Worm (Caenorhabditis elegans) whole organism, L2 larva: ENCODE measurements around the gene F44E2.6.
A peak's percentile ranks its signal among the peaks of the same experiment; 100 is the strongest.

Experiments used
- C34F6.9 ChIP-seq: fragments of 150-350 bp; optimal IDR thresholded peaks from 2 replicates; lab custom pipeline; 2014; ENCODE audit warnings: missing biosample characterization, missing genetic modification characterization
- F13H6.1 ChIP-seq: sonication (generic microtip); optimal IDR thresholded peaks from 2 replicates; lab custom pipeline; 2016; ENCODE audit warnings: missing genetic modification characterization, missing compliant biosample characterization
- R02D3.7 ChIP-seq: fragments of 150-350 bp; optimal IDR thresholded peaks from 2 replicates; lab custom pipeline; 2014; ENCODE audit warnings: missing biosample characterization, missing genetic modification characterization
- Y55F3AM.14 ChIP-seq: fragments of 200-800 bp; sonication (Bioruptor generic); optimal IDR thresholded peaks from 2 replicates; lab custom pipeline; 2018; ENCODE audit warnings: mild to moderate bottlenecking, missing genetic modification characterization, missing compliant biosample characterization
- ZK546.5 ChIP-seq: sonication (generic microtip); optimal IDR thresholded peaks from 2 replicates; lab custom pipeline; 2017; ENCODE audit warnings: missing biosample characterization, missing genetic modification characterization
- alr-1 ChIP-seq: fragments of 150-350 bp; optimal IDR thresholded peaks from 2 replicates; lab custom pipeline; 2014; ENCODE audit warnings: missing biosample characterization, missing genetic modification characterization
- aly-2 ChIP-seq: fragments of 150-350 bp; optimal IDR thresholded peaks from 2 replicates; lab custom pipeline; 2014; ENCODE audit warnings: missing biosample characterization, missing genetic modification characterization
- ama-1 ChIP-seq: fragments of 150-350 bp; optimal IDR thresholded peaks from 2 replicates; lab custom pipeline; 2018; ENCODE audit warnings: inconsistent platforms
- ceh-16 ChIP-seq: fragments of 150-350 bp; optimal IDR thresholded peaks from 2 replicates; lab custom pipeline; 2014; ENCODE audit warnings: missing biosample characterization, missing genetic modification characterization
- ceh-82 ChIP-seq: fragments of 150-350 bp; optimal IDR thresholded peaks from 2 replicates; lab custom pipeline; 2014; ENCODE audit warnings: missing biosample characterization, missing genetic modification characterization
- crh-2 ChIP-seq: sonication (generic microtip); optimal IDR thresholded peaks from 2 replicates; lab custom pipeline; 2017; ENCODE audit warnings: missing biosample characterization, missing genetic modification characterization
- dmd-4 ChIP-seq: sonication (generic microtip); optimal IDR thresholded peaks from 2 replicates; lab custom pipeline; 2017; ENCODE audit warnings: missing biosample characterization, missing genetic modification characterization
- egl-27 ChIP-seq: sonication (generic microtip); optimal IDR thresholded peaks from 3 replicates; lab custom pipeline; 2017; ENCODE audit warnings: missing biosample characterization, missing genetic modification reagents, missing genetic modification characterization
- elt-1 ChIP-seq: fragments of 150-350 bp; optimal IDR thresholded peaks from 2 replicates; lab custom pipeline; 2014; ENCODE audit warnings: missing biosample characterization, missing genetic modification characterization
- elt-3 ChIP-seq: sonication (generic microtip); optimal IDR thresholded peaks from 2 replicates; lab custom pipeline; 2017; ENCODE audit warnings: missing biosample characterization, missing genetic modification characterization
- fos-1 ChIP-seq: fragments of 150-350 bp; optimal IDR thresholded peaks from 2 replicates; lab custom pipeline; 2014; ENCODE audit warnings: missing biosample characterization, missing genetic modification characterization
- gmeb-1 ChIP-seq: fragments of 150-350 bp; optimal IDR thresholded peaks from 2 replicates; lab custom pipeline; 2014; ENCODE audit warnings: missing biosample characterization, missing genetic modification characterization
- lin-11 ChIP-seq: fragments of 150-350 bp; sonication (generic microtip); optimal IDR thresholded peaks from 2 replicates; lab custom pipeline; 2014; ENCODE audit warnings: missing biosample characterization, missing genetic modification characterization, inconsistent platforms, mixed read lengths
- lin-13 ChIP-seq: fragments of 150-350 bp; optimal IDR thresholded peaks from 2 replicates; lab custom pipeline; 2014; ENCODE audit warnings: missing biosample characterization, missing genetic modification reagents, missing genetic modification characterization
- lin-39 ChIP-seq: fragments of 150-350 bp; optimal IDR thresholded peaks from 2 replicates; lab custom pipeline; 2014; ENCODE audit warnings: missing biosample characterization, missing genetic modification reagents, missing genetic modification characterization
- lsy-2 ChIP-seq, 2 experiments: fragments of 150-350 bp in 1 of 2; sonication (generic microtip) in 1 of 2; optimal IDR thresholded peaks; 2 replicates each; lab custom pipeline; 2014 to 2017; ENCODE audit warnings: missing biosample characterization in 2 of 2, missing genetic modification characterization in 2 of 2
- mab-5 ChIP-seq: fragments of 150-350 bp; optimal IDR thresholded peaks from 2 replicates; lab custom pipeline; 2014; ENCODE audit warnings: missing biosample characterization, missing genetic modification characterization
- mbf-1 ChIP-seq: sonication (generic microtip); optimal IDR thresholded peaks from 2 replicates; lab custom pipeline; 2017; ENCODE audit warnings: missing biosample characterization, missing genetic modification characterization
- mdl-1 ChIP-seq, 2 experiments: fragments of 150-350 bp in 1 of 2; sonication (generic microtip) in 1 of 2; optimal IDR thresholded peaks; 2 replicates each; lab custom pipeline; 2017; ENCODE audit warnings: missing biosample characterization in 2 of 2, missing genetic modification characterization in 2 of 2
- nhr-10 ChIP-seq: sonication (generic microtip); optimal IDR thresholded peaks from 2 replicates; lab custom pipeline; 2017; ENCODE audit warnings: missing biosample characterization, missing genetic modification characterization
- nhr-11 ChIP-seq: fragments of 150-350 bp; optimal IDR thresholded peaks from 2 replicates; lab custom pipeline; 2014; ENCODE audit warnings: missing biosample characterization, missing genetic modification characterization
- nhr-12 ChIP-seq: fragments of 150-350 bp; optimal IDR thresholded peaks from 2 replicates; lab custom pipeline; 2014; ENCODE audit warnings: missing biosample characterization, missing genetic modification characterization
- nhr-129 ChIP-seq: fragments of 150-350 bp; optimal IDR thresholded peaks from 2 replicates; lab custom pipeline; 2014; ENCODE audit warnings: missing biosample characterization, missing genetic modification characterization
- nhr-21 ChIP-seq: fragments of 150-350 bp; optimal IDR thresholded peaks from 2 replicates; lab custom pipeline; 2014; ENCODE audit warnings: missing biosample characterization, missing genetic modification characterization
- nhr-23 ChIP-seq: fragments of 150-350 bp; optimal IDR thresholded peaks from 2 replicates; lab custom pipeline; 2014; ENCODE audit warnings: missing biosample characterization, missing genetic modification reagents, missing genetic modification characterization
- nhr-237 ChIP-seq: fragments of 150-350 bp; optimal IDR thresholded peaks from 2 replicates; lab custom pipeline; 2014; ENCODE audit warnings: missing biosample characterization, missing genetic modification characterization
- nhr-25 ChIP-seq: fragments of 150-350 bp; sonication (generic microtip); optimal IDR thresholded peaks from 3 replicates; lab custom pipeline; 2014; ENCODE audit warnings: missing biosample characterization, missing genetic modification characterization
- nhr-6 ChIP-seq: fragments of 150-350 bp; optimal IDR thresholded peaks from 2 replicates; lab custom pipeline; 2014; ENCODE audit warnings: missing biosample characterization, missing genetic modification characterization
- nhr-77 ChIP-seq: fragments of 150-350 bp; optimal IDR thresholded peaks from 2 replicates; lab custom pipeline; 2014; ENCODE audit warnings: missing biosample characterization, missing genetic modification characterization
- peb-1 ChIP-seq: fragments of 150-350 bp; optimal IDR thresholded peaks from 2 replicates; lab custom pipeline; 2014; ENCODE audit warnings: missing biosample characterization, missing genetic modification characterization
- sem-4 ChIP-seq: fragments of 150-350 bp; optimal IDR thresholded peaks from 2 replicates; lab custom pipeline; 2014; ENCODE audit warnings: missing biosample characterization, missing genetic modification reagents, missing genetic modification characterization
- skn-1 ChIP-seq: sonication (generic microtip); optimal IDR thresholded peaks from 2 replicates; lab custom pipeline; 2017; ENCODE audit warnings: missing biosample characterization, missing genetic modification characterization
- sma-3 ChIP-seq: sonication (generic microtip); optimal IDR thresholded peaks from 2 replicates; lab custom pipeline; 2016; ENCODE audit warnings: missing genetic modification reagents, missing genetic modification characterization, missing compliant biosample characterization
- sma-9 ChIP-seq, 2 experiments: fragments of 150-350 bp in 1 of 2; sonication (generic microtip) in 1 of 2; optimal IDR thresholded peaks; 2 replicates each; lab custom pipeline; 2014 to 2016; ENCODE audit warnings: missing genetic modification characterization in 2 of 2, mild to moderate bottlenecking in 1 of 2, missing biosample characterization in 1 of 2, missing compliant biosample characterization in 1 of 2, missing genetic modification reagents in 1 of 2, moderate library complexity in 1 of 2
- snpc-4 ChIP-seq: fragments of 150-350 bp; optimal IDR thresholded peaks from 2 replicates; lab custom pipeline; 2014; ENCODE audit warnings: missing biosample characterization, missing genetic modification characterization
- unc-39 ChIP-seq: fragments of 150-350 bp; optimal IDR thresholded peaks from 2 replicates; lab custom pipeline; 2014; ENCODE audit warnings: missing biosample characterization, missing genetic modification characterization
- unc-55 ChIP-seq: fragments of 150-350 bp; sonication (generic microtip); optimal IDR thresholded peaks from 3 replicates; lab custom pipeline; 2014; ENCODE audit warnings: missing biosample characterization, missing genetic modification reagents, missing genetic modification characterization
- unc-62 ChIP-seq: fragments of 150-350 bp; optimal IDR thresholded peaks from 2 replicates; lab custom pipeline; 2014; ENCODE audit warnings: missing biosample characterization, missing genetic modification reagents, missing genetic modification characterization
- zag-1 ChIP-seq: fragments of 150-350 bp; optimal IDR thresholded peaks from 2 replicates; lab custom pipeline; 2014; ENCODE audit warnings: missing biosample characterization, missing genetic modification characterization
- ztf-1 ChIP-seq: fragments of 200-800 bp; sonication (Bioruptor generic); conservative IDR thresholded peaks from 2 replicates; pipeline ENCODE4 v1.3.6; 2022; ENCODE audit warnings: missing genetic modification characterization, missing compliant biosample characterization
- ztf-11 ChIP-seq: sonication (generic microtip); optimal IDR thresholded peaks from 2 replicates; lab custom pipeline; 2017; ENCODE audit warnings: missing biosample characterization, missing genetic modification characterization
- ztf-4 ChIP-seq: fragments of 150-350 bp; optimal IDR thresholded peaks from 2 replicates; lab custom pipeline; 2014; ENCODE audit warnings: missing biosample characterization, missing genetic modification characterization

F44E2.6 gene

ce11 chrIII:8797211-8797733 lies 47.7 kb downstream of the F44E2.6 start (continued):
- peak; percentile 90 for TF ChIP-seq Y55F3AM.14 (GFP tag; lab: Kevin White, UChicago)
- TF ChIP-seq gmeb-1 (tag; lab: Kevin White, UChicago), result peak; percentile 69
- peak; percentile 96 for TF ChIP-seq sma-9 (GFP tag; optimal IDR thresholded peaks at IDR 0.05; lab: Kevin White, UChicago)
- no peak for TF ChIP-seq sma-9 (tag; optimal IDR thresholded peaks at IDR 0.05; lab: Kevin White, UChicago)
- TF ChIP-seq ztf-1 (GFP tag; lab: Robert Waterston, UW), result no peak
- TF ChIP-seq skn-1 (tag; lab: Kevin White, UChicago), result peak; percentile 49
- peak; percentile 78 for TF ChIP-seq lin-13
- no peak for TF ChIP-seq aly-2 (tag; lab: Kevin White, UChicago)
- peak; percentile 95 for TF ChIP-seq C34F6.9
- peak; percentile 81 for TF ChIP-seq unc-55 (GFP tag; lab: Kevin White, UChicago)
- peak; percentile 98 for TF ChIP-seq fos-1 (tag; lab: Kevin White, UChicago)
- TF ChIP-seq nhr-77 (tag; lab: Kevin White, UChicago), result no peak
- TF ChIP-seq ZK546.5 (tag; lab: Kevin White, UChicago), result peak; percentile 1
- TF ChIP-seq dmd-4, result no peak
- TF ChIP-seq snpc-4, result peak; percentile 13
- peak; percentile 97 for TF ChIP-seq crh-2 (tag; lab: Kevin White, UChicago)
- peak; percentile 84 for TF ChIP-seq sem-4 (tag; lab: Kevin White, UChicago)
- TF ChIP-seq nhr-21 (tag; lab: Kevin White, UChicago), result peak; percentile 93
- peak; percentile 97 for TF ChIP-seq nhr-129 (tag; lab: Kevin White, UChicago)

- peak; percentile 97 for TF ChIP-seq egl-27 (tag; lab: Kevin White, UChicago)
- peak; percentile 13 for TF ChIP-seq ztf-11
- peak; percentile 67 for TF ChIP-seq ceh-16 (tag; lab: Kevin White, UChicago)
- TF ChIP-seq peb-1 (tag; lab: Kevin White, UChicago), result no peak
- TF ChIP-seq ceh-82 (tag; lab: Kevin White, UChicago), result peak; percentile 39
- TF ChIP-seq gmeb-1 (tag; lab: Kevin White, UChicago), result peak; percentile 77
- no peak for TF ChIP-seq aly-2 (tag; lab: Kevin White, UChicago)
- TF ChIP-seq lin-11 (tag; lab: Kevin White, UChicago), result peak; percentile 87
- no peak for TF ChIP-seq elt-1 (tag; lab: Kevin White, UChicago)
- peak; percentile 95 for TF ChIP-seq lin-13
- peak; percentile 29 for TF ChIP-seq nhr-10
- peak; percentile 98 for TF ChIP-seq zag-1 (tag; lab: Kevin White, UChicago)
- TF ChIP-seq crh-2 (tag; lab: Kevin White, UChicago), result peak; percentile 96
- TF ChIP-seq ztf-4 (tag; lab: Kevin White, UChicago), result peak; percentile 96
- TF ChIP-seq fos-1 (tag; lab: Kevin White, UChicago), result peak; percentile 97
- peak; percentile 98 for TF ChIP-seq nhr-21 (tag; lab: Kevin White, UChicago)
- TF ChIP-seq nhr-25 (tag; lab: Kevin White, UChicago), result peak; percentile 97
- no peak for TF ChIP-seq mbf-1 (tag; lab: Kevin White, UChicago)
- peak; percentile 85 for TF ChIP-seq alr-1 (tag; lab: Kevin White, UChicago)
- TF ChIP-seq unc-39, result peak; percentile 64
- TF ChIP-seq sma-9 (GFP tag; optimal IDR thresholded peaks at IDR 0.05; lab: Kevin White, UChicago), result peak; percentile 99
- TF ChIP-seq sma-9 (tag; optimal IDR thresholded peaks at IDR 0.05; lab: Kevin White, UChicago), result peak; percentile 84
- peak; percentile 82 for TF ChIP-seq ama-1 (lab: Kevin White, UChicago)
- TF ChIP-seq ZK546.5 (tag; lab: Kevin White, UChicago), result peak; percentile 63
- peak; percentile 90 for TF ChIP-seq nhr-129 (tag; lab: Kevin White, UChicago)
- TF ChIP-seq mab-5 (tag; lab: Kevin White, UChicago), result peak; percentile 87
- TF ChIP-seq Y55F3AM.14 (GFP tag; lab: Kevin White, UChicago), result peak; percentile 94
- no peak for TF ChIP-seq nhr-11 (tag; lab: Kevin White, UChicago)
- TF ChIP-seq nhr-6 (tag; lab: Kevin White, UChicago), result peak; percentile 94
- TF ChIP-seq sem-4 (tag; lab: Kevin White, UChicago), result peak; percentile 98
- TF ChIP-seq R02D3.7 (tag; lab: Kevin White, UChicago), result peak; percentile 31
- TF ChIP-seq snpc-4, result peak; percentile 95
- TF ChIP-seq unc-55 (GFP tag; lab: Kevin White, UChicago), result peak; percentile 96
- peak; percentile 48 for TF ChIP-seq lin-39
- no peak for TF ChIP-seq ztf-1 (GFP tag; lab: Robert Waterston, UW)
- TF ChIP-seq dmd-4, result no peak
- TF ChIP-seq sma-3 (GFP tag; lab: Kevin White, UChicago), result peak; percentile 96
- TF ChIP-seq F13H6.1 (tag; lab: Kevin White, UChicago), result peak; percentile 99
- TF ChIP-seq elt-3 (tag; lab: Kevin White, UChicago), result no peak
- peak; percentile 65 for TF ChIP-seq nhr-77 (tag; lab: Kevin White, UChicago)
- peak; percentile 98 for TF ChIP-seq unc-62 (GFP tag; lab: Kevin White, UChicago)
- TF ChIP-seq nhr-23 (tag; lab: Kevin White, UChicago), result no peak
- no peak for TF ChIP-seq skn-1 (tag; lab: Kevin White, UChicago)
- TF ChIP-seq C34F6.9, result peak; percentile 97
- TF ChIP-seq nhr-237, result peak; percentile 54
- TF ChIP-seq nhr-12, result no peak
- TF ChIP-seq lsy-2 (tag; optimal IDR thresholded peaks at IDR 0.05; lab: Kevin White, UChicago), result peak; percentile 83 to 95
- TF ChIP-seq mdl-1 (tag; optimal IDR thresholded peaks at IDR 0.05; lab: Kevin White, UChicago), result peak; percentile 91 to 94
Measured at ce11 chrIII:8795595-8796141, 49.3 kb downstream of the F44E2.6 start.
